Fruit fly (Drosophila melanogaster) Kc167 (cell line): Measurements from ENCODE around the gene dar1.

Experiments
- Myc ChIP-seq: fragments of >200 bp; optimal IDR thresholded peaks from 2 replicates; lab custom pipeline; 2017; ENCODE audit warnings: missing external identifiers
- ttk ChIP-seq: sonication (Bioruptor generic); optimal IDR thresholded peaks from 2 replicates; lab custom pipeline; 2017; ENCODE audit warnings: missing external identifiers

- TF ChIP-seq ttk (lab: Kevin White, UChicago), result no peak
- TF ChIP-seq Myc (lab: Kevin White, UChicago), result no peak
These were observed 5.2 kb upstream of the dar1 start, which contains the start of gene CG14974 for dm6 chr3L:3620932-3621331.
